Worm (Caenorhabditis elegans) whole organism, L3 larva: ENCODE results near the gene F35D2.2.

ENCODE experiments used
- R02D3.7 ChIP-seq: fragments of 150-350 bp; optimal IDR thresholded peaks from 2 replicates; lab custom pipeline; 2014; ENCODE audit warnings: missing biosample characterization, missing genetic modification characterization
- ama-1 ChIP-seq: fragments of 150-350 bp; optimal IDR thresholded peaks from 2 replicates; lab custom pipeline; 2018
- ceh-16 ChIP-seq: sonication (generic microtip); optimal IDR thresholded peaks from 2 replicates; lab custom pipeline; 2017; ENCODE audit warnings: missing biosample characterization, missing genetic modification characterization
- daf-12 ChIP-seq: fragments of 150-350 bp; optimal IDR thresholded peaks from 2 replicates; lab custom pipeline; 2014; ENCODE audit warnings: missing biosample characterization, missing genetic modification reagents, missing genetic modification characterization
- egl-27 ChIP-seq: sonication (generic microtip); optimal IDR thresholded peaks from 4 replicates; lab custom pipeline; 2017; ENCODE audit warnings: missing biosample characterization, missing genetic modification reagents, missing genetic modification characterization
- egl-5 ChIP-seq: fragments of 150-350 bp; optimal IDR thresholded peaks from 2 replicates; lab custom pipeline; 2017; ENCODE audit warnings: missing biosample characterization, missing genetic modification reagents, missing genetic modification characterization, inconsistent platforms
- elt-2 ChIP-seq: sonication (generic microtip); optimal IDR thresholded peaks from 2 replicates; lab custom pipeline; 2016; ENCODE audit warnings: missing genetic modification reagents, mild to moderate bottlenecking, missing genetic modification characterization, missing compliant biosample characterization
- eor-1 ChIP-seq, 2 experiments: fragments of 150-350 bp; optimal IDR thresholded peaks; 2 replicates each; lab custom pipeline; 2014 to 2018; ENCODE audit warnings: missing biosample characterization in 2 of 2, missing genetic modification characterization in 2 of 2
- fkh-10 ChIP-seq: sonication (generic microtip); optimal IDR thresholded peaks from 2 replicates; lab custom pipeline; 2017; ENCODE audit warnings: missing biosample characterization, missing genetic modification reagents, missing genetic modification characterization
- fkh-2 ChIP-seq: fragments of 150-350 bp; optimal IDR thresholded peaks from 2 replicates; lab custom pipeline; 2014; ENCODE audit warnings: missing biosample characterization, missing genetic modification reagents, missing genetic modification characterization
- hmg-11 ChIP-seq: sonication (generic microtip); optimal IDR thresholded peaks from 2 replicates; lab custom pipeline; 2016; ENCODE audit warnings: missing genetic modification characterization, missing compliant biosample characterization
- lsy-12 ChIP-seq: sonication (generic microtip); optimal IDR thresholded peaks from 2 replicates; lab custom pipeline; 2016; ENCODE audit warnings: mild to moderate bottlenecking, missing genetic modification characterization, missing compliant biosample characterization
- mdl-1 ChIP-seq: fragments of 150-350 bp; optimal IDR thresholded peaks from 2 replicates; lab custom pipeline; 2014; ENCODE audit warnings: missing biosample characterization, missing genetic modification characterization
- mml-1 ChIP-seq: fragments of 150-350 bp; sonication (generic microtip); optimal IDR thresholded peaks from 3 replicates; lab custom pipeline; 2014; ENCODE audit warnings: missing biosample characterization, missing genetic modification characterization
- nfya-1 ChIP-seq: sonication (generic microtip); optimal IDR thresholded peaks from 2 replicates; lab custom pipeline; 2017; ENCODE audit warnings: missing genetic modification characterization, mild to moderate bottlenecking, missing compliant biosample characterization, antibody characterized with exemption, moderate library complexity; ENCODE audit not compliant: insufficient read depth
- nhr-23 ChIP-seq: fragments of 150-350 bp; optimal IDR thresholded peaks from 2 replicates; lab custom pipeline; 2014; ENCODE audit warnings: missing biosample characterization, missing genetic modification reagents, missing genetic modification characterization
- nhr-237 ChIP-seq: fragments of 150-350 bp; optimal IDR thresholded peaks from 2 replicates; lab custom pipeline; 2014; ENCODE audit warnings: missing biosample characterization, missing genetic modification characterization
- nhr-76 ChIP-seq: fragments of 150-350 bp; sonication (generic microtip); optimal IDR thresholded peaks from 5 replicates; lab custom pipeline; 2014; ENCODE audit warnings: missing biosample characterization, missing genetic modification characterization
- nhr-77 ChIP-seq: fragments of 150-350 bp; optimal IDR thresholded peaks from 2 replicates; lab custom pipeline; 2014; ENCODE audit warnings: missing biosample characterization, missing genetic modification characterization
- pha-4 ChIP-seq: fragments of 150-350 bp; optimal IDR thresholded peaks from 2 replicates; lab custom pipeline; 2014; ENCODE audit warnings: missing biosample characterization, missing genetic modification reagents, missing genetic modification characterization
- pqm-1 ChIP-seq: fragments of 150-350 bp; optimal IDR thresholded peaks from 2 replicates; lab custom pipeline; 2017; ENCODE audit warnings: missing biosample characterization, missing genetic modification characterization, inconsistent platforms
- snpc-4 ChIP-seq: fragments of 150-350 bp; optimal IDR thresholded peaks from 2 replicates; lab custom pipeline; 2014; ENCODE audit warnings: missing biosample characterization, missing genetic modification characterization
- tbx-2 ChIP-seq: sonication (generic microtip); optimal IDR thresholded peaks from 2 replicates; lab custom pipeline; 2016; ENCODE audit warnings: mild to moderate bottlenecking, missing genetic modification characterization, missing compliant biosample characterization
- ztf-11 ChIP-seq: fragments of 150-350 bp; optimal IDR thresholded peaks from 2 replicates; lab custom pipeline; 2014; ENCODE audit warnings: missing biosample characterization, missing genetic modification characterization
- ztf-4 ChIP-seq: fragments of 150-350 bp; optimal IDR thresholded peaks from 2 replicates; lab custom pipeline; 2014; ENCODE audit warnings: missing biosample characterization, missing genetic modification characterization

F35D2.2 gene

DNA sequence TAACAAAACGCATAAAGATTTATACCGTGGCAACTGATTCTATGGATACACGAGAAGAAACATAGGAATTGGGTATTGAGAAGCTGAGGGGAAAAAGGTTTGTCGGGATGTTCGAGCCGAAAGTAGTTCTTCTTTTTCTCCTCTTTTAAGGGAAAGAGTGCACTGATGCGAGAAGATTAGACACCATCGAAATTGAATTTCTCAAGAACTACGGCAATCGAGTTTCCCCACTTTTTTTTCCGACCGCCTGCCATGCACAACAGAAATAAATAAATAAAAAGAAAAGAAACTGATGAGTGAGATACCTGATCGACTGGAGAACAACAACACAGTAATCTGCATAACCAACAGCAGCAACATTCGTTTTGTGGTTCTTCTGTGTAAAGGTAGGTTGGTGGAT, 20.0 kb downstream of the F35D2.2 start:
- peak; percentile 79 for TF ChIP-seq fkh-10 (GFP tag; lab: Kevin White, UChicago)
- no peak for TF ChIP-seq mdl-1 (tag; lab: Kevin White, UChicago)

DNA sequence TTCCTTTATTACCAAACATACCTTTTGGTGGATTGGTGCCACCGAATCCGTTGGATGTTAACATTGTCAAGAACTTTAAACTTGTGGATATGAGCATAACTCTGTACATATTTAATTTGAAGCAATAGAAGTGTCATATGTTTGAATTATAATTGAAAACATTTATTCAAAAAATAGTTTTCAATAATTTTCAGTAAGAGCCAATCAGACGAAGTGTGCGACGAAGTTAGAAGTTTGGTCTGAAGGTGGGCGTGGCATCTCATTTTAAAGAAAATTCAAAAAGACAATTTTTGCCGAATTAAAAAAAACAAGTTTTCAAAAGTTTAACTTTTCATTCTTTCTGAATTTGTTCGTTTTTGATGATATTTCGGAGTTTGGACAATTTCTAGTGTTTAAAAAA, 20.6 kb downstream of the F35D2.2 start, which contains the start of gene syd-1:
Gene syd-1 (minus strand): TSS at position 101 of the 400 bp plus-strand sequence.
- TF ChIP-seq daf-12 (tag; lab: Kevin White, UChicago): no peak
- TF ChIP-seq elt-2 (tag; lab: Kevin White, UChicago): no peak
- no peak for TF ChIP-seq lsy-12
- no peak for TF ChIP-seq nhr-77
- TF ChIP-seq nhr-23 (tag; lab: Kevin White, UChicago): no peak

ce11 chrII:7598702-7599314, 24.6 kb downstream of the F35D2.2 start, which contains the start of gene pgam-5:
Gene pgam-5 (minus strand): TSS chrII:7598752.
- TF ChIP-seq elt-2 (tag; lab: Kevin White, UChicago): peak; percentile 11
- no peak for TF ChIP-seq fkh-2 (tag; lab: Kevin White, UChicago)

DNA sequence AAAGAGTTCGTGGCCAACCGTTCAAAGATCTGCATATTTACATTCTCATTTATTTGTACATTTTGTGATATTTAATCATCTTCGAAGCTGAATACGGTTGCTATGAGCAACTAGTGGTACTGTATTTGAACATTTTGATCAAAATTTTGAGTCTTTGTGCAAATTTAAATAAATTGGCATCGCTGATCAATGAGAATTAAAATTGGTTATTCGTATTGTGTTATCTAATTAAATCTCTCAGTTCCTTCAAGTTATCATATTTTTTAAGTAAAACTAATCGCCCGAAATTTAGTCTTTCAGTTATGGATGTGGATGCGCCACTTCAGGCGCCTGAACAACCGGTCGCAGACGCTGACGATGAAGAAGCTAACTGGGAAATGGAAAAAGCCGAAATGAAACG, 25.1 kb downstream of the F35D2.2 start, which contains the start of gene npp-21:
Gene npp-21 (plus strand): TSS at position 301 of the 400 bp plus-strand sequence.
- TF ChIP-seq ceh-16 (no peak), nhr-237 (tag; lab: Kevin White, UChicago) (no peak)

ce11 chrII:7605306-7605705, 31.1 kb downstream of the F35D2.2 start, which contains the start of gene osm-8:
Gene osm-8 (minus strand): TSS chrII:7605406.
- TF ChIP-seq ama-1 (lab: Kevin White, UChicago) (no peak), nhr-77 (no peak), tbx-2 (tag; lab: Kevin White, UChicago) (no peak), fkh-2 (tag; lab: Kevin White, UChicago) (no peak), eor-1 (tag; optimal IDR thresholded peaks at IDR 0.05; lab: Kevin White, UChicago) (no peak), ceh-16 (no peak), ztf-11 (tag; lab: Kevin White, UChicago) (no peak), mdl-1 (tag; lab: Kevin White, UChicago) (no peak), snpc-4 (tag; lab: Kevin White, UChicago) (no peak), R02D3.7 (no peak)

ce11 chrII:7607953-7608352, 33.7 kb downstream of the F35D2.2 start, which contains the start of gene lips-17:
Gene lips-17 (plus strand): TSS chrII:7608253.
- TF ChIP-seq fkh-2 (tag; lab: Kevin White, UChicago): no peak
- TF ChIP-seq daf-12 (tag; lab: Kevin White, UChicago): no peak
- no peak for TF ChIP-seq nhr-23 (tag; lab: Kevin White, UChicago)
- TF ChIP-seq nhr-77: no peak
- no peak for TF ChIP-seq mml-1 (tag; lab: Kevin White, UChicago)
- TF ChIP-seq nhr-76 (tag; lab: Kevin White, UChicago): no peak
- TF ChIP-seq egl-27 (tag; lab: Kevin White, UChicago): no peak
- TF ChIP-seq mdl-1 (tag; lab: Kevin White, UChicago): no peak
- TF ChIP-seq pqm-1 (tag; lab: Kevin White, UChicago): no peak
- no peak for TF ChIP-seq ztf-4 (tag; lab: Kevin White, UChicago)
- TF ChIP-seq, all 47 proteins: peak for 0

DNA sequence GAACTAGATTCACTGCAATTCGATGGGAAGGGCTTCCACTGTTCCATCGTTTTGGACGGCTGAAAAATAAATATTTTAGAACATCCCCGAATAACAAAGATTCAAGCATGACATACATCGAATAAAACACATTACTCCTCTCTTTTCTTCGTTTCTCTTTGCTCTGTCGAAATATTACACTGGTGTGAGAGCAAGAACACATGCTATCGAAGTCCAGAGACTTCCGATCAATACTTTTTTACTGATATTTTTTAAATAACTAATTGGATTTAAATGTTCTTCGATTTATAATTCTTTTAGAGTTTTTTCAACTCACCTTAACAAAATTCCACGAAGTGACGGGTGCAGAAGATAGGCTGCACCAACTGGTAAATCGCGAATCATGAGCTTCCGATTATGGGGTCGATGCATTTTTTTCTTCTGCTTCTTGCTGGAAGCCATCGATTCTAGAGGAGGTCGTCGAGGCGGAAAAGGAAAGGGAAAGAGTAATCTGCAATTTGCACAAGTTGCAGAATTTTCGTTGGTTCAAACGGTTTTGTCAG, 39.1 kb downstream of the F35D2.2 start, which contains the start of the genes oig-4 and R07G3.7:
Gene oig-4 (plus strand): TSS at position 301 of the 542 bp plus-strand sequence.
Gene R07G3.7 (minus strand): TSS at position 492 of the 542 bp plus-strand sequence.
- TF ChIP-seq R02D3.7 (no peak), egl-5 (tag; lab: Kevin White, UChicago) (peak; percentile 45)
- TF ChIP-seq, all 47 proteins: peak for 1

DNA sequence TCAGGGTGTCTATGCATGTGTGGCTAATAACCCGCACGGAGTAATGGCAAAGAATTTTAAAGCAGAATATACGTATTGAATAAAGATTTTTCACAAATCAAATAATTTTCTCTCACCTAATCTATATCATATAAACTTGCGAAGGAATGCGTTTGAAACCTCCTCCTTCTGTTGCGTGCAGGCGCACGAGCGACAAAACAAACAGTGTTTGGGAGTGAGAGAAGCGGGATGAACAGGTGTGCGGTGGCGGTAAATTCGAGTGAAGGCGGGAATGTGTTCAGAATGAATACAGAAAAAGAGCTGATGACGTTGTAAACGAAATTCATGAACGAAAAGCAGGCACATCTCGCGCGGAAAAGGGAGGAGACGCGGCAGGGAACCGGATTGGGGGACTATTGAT, 40.1 kb downstream of the F35D2.2 start:
- TF ChIP-seq mdl-1 (tag; lab: Kevin White, UChicago): no peak
- TF ChIP-seq nfya-1 (tag; lab: Kevin White, UChicago): peak; percentile 10
- peak; percentile 4 for TF ChIP-seq hmg-11 (tag; lab: Kevin White, UChicago)
- peak; percentile 5 for TF ChIP-seq pha-4
- no peak for TF ChIP-seq R02D3.7
